Worm (Caenorhabditis elegans) whole organism, late embryonic: ENCODE measurements around the gene F26F4.6.

Experiments used
- ceh-18 ChIP-seq: sonication (generic microtip); optimal IDR thresholded peaks from 2 replicates; lab custom pipeline; 2016; ENCODE audit warnings: missing genetic modification characterization, missing compliant biosample characterization
- ceh-19 ChIP-seq: fragments of 200-800 bp; sonication (Bioruptor generic); optimal IDR thresholded peaks from 2 replicates; lab custom pipeline; 2018; ENCODE audit warnings: mild to moderate bottlenecking, missing genetic modification characterization, missing compliant biosample characterization
- ceh-9 ChIP-seq: sonication (generic microtip); optimal IDR thresholded peaks from 2 replicates; lab custom pipeline; 2016; ENCODE audit warnings: mild to moderate bottlenecking, missing genetic modification characterization, inconsistent platforms, missing compliant biosample characterization
- elt-2 ChIP-seq: sonication (generic microtip); optimal IDR thresholded peaks from 2 replicates; lab custom pipeline; 2016; ENCODE audit warnings: missing genetic modification reagents, missing genetic modification characterization, missing compliant biosample characterization
- madf-2 ChIP-seq: sonication (generic microtip); optimal IDR thresholded peaks from 2 replicates; lab custom pipeline; 2017; ENCODE audit warnings: missing genetic modification characterization, missing compliant biosample characterization
- pha-4 ChIP-seq: fragments of 150-350 bp; optimal IDR thresholded peaks from 2 replicates; lab custom pipeline; 2018; ENCODE audit warnings: missing biosample characterization, missing genetic modification reagents, missing genetic modification characterization
- pqm-1 ChIP-seq: sonication (generic microtip); optimal IDR thresholded peaks from 2 replicates; lab custom pipeline; 2016; ENCODE audit warnings: missing genetic modification characterization, missing compliant biosample characterization
- syd-9 ChIP-seq: sonication (generic microtip); optimal IDR thresholded peaks from 2 replicates; lab custom pipeline; 2016; ENCODE audit warnings: mild to moderate bottlenecking, missing genetic modification characterization, moderate library complexity, missing compliant biosample characterization
- tbx-7 ChIP-seq: sonication (generic microtip); optimal IDR thresholded peaks from 2 replicates; lab custom pipeline; 2016; ENCODE audit warnings: missing genotype, missing genetic modification characterization, missing compliant biosample characterization
- unc-55 ChIP-seq: sonication (generic microtip); optimal IDR thresholded peaks from 2 replicates; lab custom pipeline; 2017; ENCODE audit warnings: missing biosample characterization, missing genetic modification reagents, missing genetic modification characterization

DNA sequence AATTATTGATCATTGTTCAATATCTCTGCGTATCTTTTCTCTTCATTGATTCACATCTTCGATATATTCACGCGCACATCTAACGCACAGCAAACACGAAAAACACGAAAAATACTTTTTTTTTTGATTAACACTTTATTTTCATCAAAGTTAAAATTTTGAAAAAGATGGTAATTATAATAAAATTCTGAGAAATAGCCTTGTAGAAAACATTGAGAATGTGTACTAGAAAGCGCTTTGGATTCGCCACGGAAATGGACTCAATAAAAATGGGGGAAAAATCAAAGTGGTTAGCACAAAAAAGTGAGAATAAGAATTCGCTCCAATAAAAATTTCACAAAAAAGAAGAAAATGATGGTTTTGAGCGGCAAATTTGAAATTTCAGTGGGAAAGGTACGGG, at the start of gene F26F4.6:
- TF ChIP-seq syd-9, result no peak
- no peak for TF ChIP-seq tbx-7 (tag; lab: Kevin White, UChicago)
- TF ChIP-seq pqm-1 (tag; lab: Kevin White, UChicago), result no peak
- no peak for TF ChIP-seq pha-4
- no peak for TF ChIP-seq ceh-18 (tag; lab: Kevin White, UChicago)
- no peak for TF ChIP-seq madf-2 (tag; lab: Kevin White, UChicago)
- TF ChIP-seq ceh-9 (tag; lab: Kevin White, UChicago), result no peak
- no peak for TF ChIP-seq elt-2
- TF ChIP-seq ceh-19, result no peak
- TF ChIP-seq unc-55, result no peak
